Fruit fly (Drosophila melanogaster) Kc167 (cell line): ENCODE measurements around the gene CG42833.

ENCODE experiments used
- Myc ChIP-seq: fragments of >200 bp; optimal IDR thresholded peaks from 2 replicates; lab custom pipeline; 2017; ENCODE audit warnings: missing external identifiers
- h ChIP-seq: fragments of >200 bp; optimal IDR thresholded peaks from 3 replicates; lab custom pipeline; 2018; ENCODE audit warnings: missing external identifiers
- ttk ChIP-seq: sonication (Bioruptor generic); optimal IDR thresholded peaks from 2 replicates; lab custom pipeline; 2017; ENCODE audit warnings: missing external identifiers

DNA sequence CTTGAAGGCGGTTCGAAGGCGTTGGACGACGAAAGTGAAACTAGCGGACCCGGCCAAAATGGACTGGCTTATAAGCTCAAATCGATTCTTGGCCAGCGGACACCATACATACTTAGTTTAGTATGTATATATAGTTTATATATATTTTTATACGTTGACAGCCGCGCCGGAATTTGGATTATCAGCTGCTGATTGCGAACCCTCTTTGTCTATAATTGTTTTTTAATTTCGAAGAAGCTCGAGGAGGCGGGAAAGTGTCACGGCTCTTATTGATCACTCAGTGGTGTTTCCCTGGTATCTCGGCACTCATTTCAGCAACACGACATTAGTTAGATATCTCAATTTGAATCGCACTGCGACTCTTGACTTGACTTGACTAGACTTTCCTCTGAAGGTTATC, 20.5 kb downstream of the CG42833 start, which contains the start of gene CG6933:
- no peak for TF ChIP-seq h (lab: Kevin White, UChicago)
- TF ChIP-seq ttk = no peak
- TF ChIP-seq Myc (lab: Kevin White, UChicago) = no peak
